Fruit fly (Drosophila melanogaster): Measurements from ENCODE around the gene B9d2.
A peak's percentile ranks its signal among the peaks of the same experiment; 100 is the strongest.

The B9d2 gene

DNA sequence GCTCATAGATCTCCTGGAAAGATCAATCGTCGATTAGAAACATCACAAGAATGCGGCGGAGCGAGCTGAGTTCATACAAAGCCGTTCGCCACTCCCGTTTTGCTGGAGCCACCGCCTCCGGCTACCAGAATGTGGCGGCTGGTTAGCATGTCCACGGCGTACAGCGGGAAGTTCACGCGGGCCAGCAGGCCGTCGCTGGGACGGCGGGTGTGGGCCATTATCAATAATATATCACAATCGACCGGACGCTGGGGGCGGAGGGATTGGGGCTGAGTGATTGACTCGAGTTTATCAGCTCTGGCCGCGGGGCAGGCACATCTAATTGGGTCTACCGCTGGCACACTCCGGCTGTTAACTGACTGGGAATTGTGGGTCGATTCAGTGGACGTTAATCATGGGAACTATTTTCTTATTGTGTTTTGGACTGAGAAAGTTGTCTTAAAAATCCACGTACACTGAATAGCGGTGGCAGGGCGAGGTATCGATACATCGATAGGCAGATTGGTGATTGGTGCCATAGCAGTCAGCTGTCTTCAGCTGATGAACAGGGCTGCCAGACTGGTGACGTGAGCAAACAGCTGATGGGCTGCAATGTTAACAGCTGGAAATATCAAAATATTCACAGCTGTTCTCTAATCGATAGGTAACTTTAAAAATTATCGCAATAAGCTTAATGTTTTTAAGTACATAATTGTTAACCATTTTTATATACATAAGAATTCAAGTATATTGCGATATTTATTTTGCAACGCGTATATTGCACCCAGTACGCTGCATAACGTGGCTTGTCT, 31.8 kb downstream of the B9d2 start, which contains the start of gene CG9175 (continued):
- TF ChIP-seq eve (GFP tag; optimal IDR thresholded peaks at IDR 0.05) (no peak), Side (GFP tag; optimal IDR thresholded peaks at IDR 0.05) (peak; percentile 31), CG10274 (GFP tag; optimal IDR thresholded peaks at IDR 0.05) (no peak), E2f2 (GFP tag; IDR thresholded peaks at IDR 0.05) (peak; percentile 55; the same call in 1 of the 2 replicates), hb (GFP tag; IDR thresholded peaks at IDR 0.05; ENCODE audit: partially characterized antibody) (peak; percentile 93), CG34422 (GFP tag; IDR thresholded peaks at IDR 0.05) (peak; percentile 81), Hr3 (GFP tag; optimal IDR thresholded peaks at IDR 0.05) (peak; percentile 5), Ptx1 (GFP tag; IDR thresholded peaks at IDR 0.05) (peak; percentile 39; the same call in 1 of the 2 replicates), Sry-δ (GFP tag; optimal IDR thresholded peaks at IDR 0.05) (peak; percentile 99), CG11085 (GFP tag; IDR thresholded peaks at IDR 0.05) (no peak; the same call in 1 of the 2 replicates), CG12104 (GFP tag; optimal IDR thresholded peaks at IDR 0.05) (peak; percentile 15), Nf-YB (GFP tag; optimal IDR thresholded peaks at IDR 0.05) (peak; percentile 40), zfh2 (GFP tag; optimal IDR thresholded peaks at IDR 0.05) (peak; percentile 41), Spps (tag; optimal IDR thresholded peaks at IDR 0.05) (peak; percentile 7), Hmx (GFP tag; optimal IDR thresholded peaks at IDR 0.05) (no peak), sob (GFP tag; IDR thresholded peaks at IDR 0.05) (peak; percentile 74), nmo (GFP tag; optimal IDR thresholded peaks at IDR 0.05) (peak; percentile 67), CG14710 (tag; optimal IDR thresholded peaks at IDR 0.05) (peak; percentile 76), CG17568 (GFP tag; optimal IDR thresholded peaks at IDR 0.05) (no peak), gsb (GFP tag; IDR thresholded peaks at IDR 0.05) (no peak), salm (tag; optimal IDR thresholded peaks at IDR 0.05) (no peak), CG18262 (tag; optimal IDR thresholded peaks at IDR 0.05) (peak; percentile 22), CG16813 (GFP tag; IDR thresholded peaks at IDR 0.05; ENCODE audit: partially characterized antibody) (peak; percentile 95), Fer1 (GFP tag; optimal IDR thresholded peaks at IDR 0.05) (peak; percentile 58), D19A (tag; optimal IDR thresholded peaks at IDR 0.05) (no peak), Max (GFP tag; optimal IDR thresholded peaks at IDR 0.05) (no peak), zen (tag; optimal IDR thresholded peaks at IDR 0.05) (peak; percentile 63), CG6683 (GFP tag; optimal IDR thresholded peaks at IDR 0.05) (no peak), tap (tag; optimal IDR thresholded peaks at IDR 0.05) (peak; percentile 42), CG34376 (GFP tag; optimal IDR thresholded peaks at IDR 0.05) (peak; percentile 60), dan (GFP tag; IDR thresholded peaks at IDR 0.05) (no peak), CG34224 (GFP tag; IDR thresholded peaks at IDR 0.05; ENCODE audit: partially characterized antibody) (peak; percentile 99), Scr (GFP tag; IDR thresholded peaks at IDR 0.05; ENCODE audit: partially characterized antibody) (peak; percentile 93), Dbx (GFP tag; IDR thresholded peaks at IDR 0.05) (peak; percentile 56; the same call in 2 of the 3 replicates), CG18619 (GFP tag; optimal IDR thresholded peaks at IDR 0.05) (peak; percentile 36), BEAF-32 (GFP tag; optimal IDR thresholded peaks at IDR 0.05) (peak; percentile 99), abd-A (tag; optimal IDR thresholded peaks at IDR 0.05) (peak; percentile 62), CG14965 (GFP tag; optimal IDR thresholded peaks at IDR 0.05; ENCODE audit: borderline replicate concordance) (no peak), ken (GFP tag; IDR thresholded peaks at IDR 0.05) (0 out of 3 replicates have a peak, but pooled peaks have one; percentile 24), Fer2 (tag; optimal IDR thresholded peaks at IDR 0.05) (no peak), pros (GFP tag; optimal IDR thresholded peaks at IDR 0.05) (peak; percentile 17), CG6791 (GFP tag; IDR thresholded peaks at IDR 0.05; ENCODE audit: partially characterized antibody) (peak; percentile 94), Dek (tag; optimal IDR thresholded peaks at IDR 0.05) (peak; percentile 33), pzg (GFP tag; optimal IDR thresholded peaks at IDR 0.05) (peak; percentile 100), usp (GFP tag; optimal IDR thresholded peaks at IDR 0.05) (no peak), knrl (GFP tag; IDR thresholded peaks at IDR 0.05; ENCODE audit: partially characterized antibody) (peak; percentile 94), Bteb2 (GFP tag; optimal IDR thresholded peaks at IDR 0.05) (no peak), ssp (GFP tag; IDR thresholded peaks at IDR 0.05) (no peak)

Data from whole organism, embryonic.